Fruit fly (Drosophila melanogaster) whole organism, embryonic: ENCODE results near the gene CG9106.
A peak's percentile ranks its signal among the peaks of the same experiment; 100 is the strongest.

Experiments used
- Ada2b ChIP-seq: fragments of 200-800 bp; sonication (Bioruptor generic); IDR thresholded peaks from 2 replicates; pipeline ENCODE4 v1.3.6; 2022; ENCODE audit warnings: missing biosample characterization, missing genetic modification characterization
- CG10366 ChIP-seq: fragments of 200-800 bp; sonication (Bioruptor generic); IDR thresholded peaks from 2 replicates; pipeline ENCODE4 v1.3.6; 2022; ENCODE audit warnings: missing biosample characterization, missing genetic modification characterization
- CG10565 ChIP-seq: fragments of 200-800 bp; sonication (Bioruptor generic); optimal IDR thresholded peaks from 3 replicates; lab custom pipeline; 2016; ENCODE audit warnings: missing biosample characterization, mild to moderate bottlenecking, missing genetic modification characterization
- CG10959 ChIP-seq: fragments of 200-800 bp; sonication (Bioruptor generic); IDR thresholded peaks from 2 replicates; pipeline ENCODE4 v1.3.6; 2022; ENCODE audit warnings: missing biosample characterization, missing genetic modification characterization
- CG12391 ChIP-seq: fragments of 200-800 bp; sonication (Bioruptor generic); optimal IDR thresholded peaks from 3 replicates; lab custom pipeline; 2018; ENCODE audit warnings: missing biosample characterization, mild to moderate bottlenecking, missing genetic modification characterization, moderate library complexity
- CG13296 ChIP-seq: fragments of 200-800 bp; sonication (Bioruptor generic); optimal IDR thresholded peaks from 3 replicates; lab custom pipeline; 2018; ENCODE audit warnings: missing biosample characterization, mild to moderate bottlenecking, missing genetic modification characterization
- CG13775 ChIP-seq: fragments of 200-800 bp; sonication (Bioruptor generic); optimal IDR thresholded peaks from 3 replicates; lab custom pipeline; 2017; ENCODE audit warnings: missing biosample characterization, mild to moderate bottlenecking, missing genetic modification characterization
- CG14667 ChIP-seq: fragments of 200-800 bp; sonication (Bioruptor generic); IDR thresholded peaks from 2 replicates; pipeline ENCODE4 v1.3.6; 2022; ENCODE audit warnings: missing biosample characterization, missing genetic modification characterization
- CG15011 ChIP-seq: fragments of 200-800 bp; sonication (Bioruptor generic); optimal IDR thresholded peaks from 3 replicates; lab custom pipeline; 2018; ENCODE audit warnings: missing biosample characterization, mild to moderate bottlenecking, missing genetic modification characterization
- CG15696 ChIP-seq: fragments of 200-800 bp; sonication (Bioruptor generic); optimal IDR thresholded peaks from 2 replicates; lab custom pipeline; 2019; ENCODE audit warnings: missing biosample characterization, mild to moderate bottlenecking, missing genetic modification characterization, moderate library complexity
- CG17612 ChIP-seq: fragments of 200-800 bp; sonication (Bioruptor generic); IDR thresholded peaks from 2 replicates; pipeline ENCODE4 v1.3.6; 2022; ENCODE audit warnings: missing biosample characterization, missing genetic modification characterization
- CG17829 ChIP-seq: fragments of 200-800 bp; optimal IDR thresholded peaks from 2 replicates; lab custom pipeline; 2019; ENCODE audit warnings: missing biosample characterization, mild to moderate bottlenecking, missing genetic modification characterization, moderate library complexity
- CG18011 ChIP-seq: fragments of 200-800 bp; sonication (Bioruptor generic); optimal IDR thresholded peaks from 2 replicates; lab custom pipeline; 2017; ENCODE audit warnings: missing biosample characterization, missing genetic modification characterization, mild to moderate bottlenecking, moderate library complexity, missing genotype
- CG18599 ChIP-seq: fragments of 200-800 bp; sonication (Bioruptor generic); optimal IDR thresholded peaks from 3 replicates; lab custom pipeline; 2017; ENCODE audit warnings: missing biosample characterization, missing genetic modification characterization, mild to moderate bottlenecking, moderate library complexity, missing genetic modification reagents
- CG2116 ChIP-seq: fragments of 200-800 bp; sonication (Bioruptor generic); optimal IDR thresholded peaks from 3 replicates; lab custom pipeline; 2018; ENCODE audit warnings: missing biosample characterization, mild to moderate bottlenecking, missing genetic modification characterization
- CG2712 ChIP-seq: fragments of 200-800 bp; optimal IDR thresholded peaks from 3 replicates; lab custom pipeline; 2019; ENCODE audit warnings: missing biosample characterization, mild to moderate bottlenecking, missing genetic modification characterization, moderate library complexity
- CG34422 ChIP-seq: fragments of 200-800 bp; sonication (Bioruptor generic); IDR thresholded peaks from 3 replicates; pipeline ENCODE4 v1.3.6; 2022; ENCODE audit warnings: missing biosample characterization, missing genetic modification characterization
- CG4820 ChIP-seq: fragments of 200-800 bp; sonication (Bioruptor generic); optimal IDR thresholded peaks from 3 replicates; lab custom pipeline; 2016; ENCODE audit warnings: missing biosample characterization, missing genetic modification characterization
- CG9817 ChIP-seq: fragments of 200-800 bp; sonication (Bioruptor generic); optimal IDR thresholded peaks from 2 replicates; lab custom pipeline; 2018; ENCODE audit warnings: missing biosample characterization, mild to moderate bottlenecking, missing genetic modification characterization, moderate library complexity
- Dip2 ChIP-seq: fragments of 200-800 bp; sonication (Bioruptor generic); IDR thresholded peaks from 2 replicates; pipeline ENCODE4 v1.3.6; 2022; ENCODE audit warnings: missing biosample characterization, missing genetic modification characterization
- Dll ChIP-seq: fragments of 200-800 bp; sonication (Bioruptor generic); IDR thresholded peaks from 4 replicates; pipeline ENCODE4 v1.3.6; 2022; ENCODE audit warnings: missing biosample characterization, missing genetic modification characterization; ENCODE audit not compliant: partially characterized antibody
- Doc3 ChIP-seq: fragments of 200-800 bp; sonication (Bioruptor generic); IDR thresholded peaks from 3 replicates; pipeline ENCODE4 v1.3.6; 2022; ENCODE audit warnings: missing biosample characterization, missing genetic modification characterization; ENCODE audit not compliant: partially characterized antibody
- E2f2 ChIP-seq: fragments of 200-800 bp; sonication (Bioruptor generic); IDR thresholded peaks from 2 replicates; pipeline ENCODE4 v1.3.6; 2022; ENCODE audit warnings: missing biosample characterization, missing genetic modification characterization
- Hmr ChIP-seq: fragments of 200-800 bp; sonication (Bioruptor generic); optimal IDR thresholded peaks from 3 replicates; lab custom pipeline; 2017; ENCODE audit warnings: mild to moderate bottlenecking, missing biosample characterization, missing genetic modification reagents, missing genetic modification characterization
- MBD-R2 ChIP-seq: fragments of 200-800 bp; sonication (Bioruptor generic); IDR thresholded peaks from 2 replicates; pipeline ENCODE4 v1.3.6; 2022; ENCODE audit warnings: missing biosample characterization, missing genetic modification characterization
- MESR4 ChIP-seq: fragments of 200-800 bp; sonication (Bioruptor generic); optimal IDR thresholded peaks from 2 replicates; lab custom pipeline; 2018; ENCODE audit warnings: missing biosample characterization, mild to moderate bottlenecking, missing genetic modification characterization, moderate library complexity
- Max ChIP-seq: fragments of 200-800 bp; sonication (Bioruptor generic); optimal IDR thresholded peaks from 2 replicates; lab custom pipeline; 2016; ENCODE audit warnings: missing biosample characterization, mild to moderate bottlenecking, missing genetic modification characterization
- NfI ChIP-seq: fragments of 200-800 bp; sonication (Bioruptor generic); optimal IDR thresholded peaks from 3 replicates; lab custom pipeline; 2018; ENCODE audit warnings: missing biosample characterization, mild to moderate bottlenecking, missing genetic modification characterization, moderate library complexity
- Optix ChIP-seq: fragments of 200-800 bp; sonication (Bioruptor generic); IDR thresholded peaks from 3 replicates; pipeline ENCODE4 v1.3.6; 2022; ENCODE audit warnings: missing biosample characterization, missing genetic modification characterization
- Poxn ChIP-seq: fragments of 200-800 bp; sonication (Bioruptor generic); IDR thresholded peaks from 2 replicates; pipeline ENCODE4 v1.3.6; 2022; ENCODE audit warnings: missing biosample characterization, missing genetic modification characterization
- Sin3A ChIP-seq: fragments of >200 bp; optimal IDR thresholded peaks from 2 replicates; lab custom pipeline; 2018
- Tbp ChIP-seq: fragments of >200 bp; optimal IDR thresholded peaks from 2 replicates; lab custom pipeline; 2018; ENCODE audit warnings: missing biosample characterization, missing genetic modification characterization
- ase ChIP-seq: fragments of 200-800 bp; sonication (Bioruptor generic); IDR thresholded peaks from 3 replicates; pipeline ENCODE4 v1.3.6; 2022; ENCODE audit warnings: missing biosample characterization, missing genetic modification characterization
- bcd ChIP-seq: fragments of 200-800 bp; sonication (Bioruptor generic); optimal IDR thresholded peaks from 2 replicates; lab custom pipeline; 2017; ENCODE audit warnings: missing biosample characterization, mild to moderate bottlenecking, missing genetic modification characterization
- caup ChIP-seq: fragments of 200-800 bp; sonication (Bioruptor generic); optimal IDR thresholded peaks from 3 replicates; lab custom pipeline; 2017; ENCODE audit warnings: missing biosample characterization, mild to moderate bottlenecking, missing genetic modification characterization, moderate library complexity; ENCODE audit not compliant: severe bottlenecking
- dati ChIP-seq: fragments of 200-800 bp; sonication (Bioruptor generic); IDR thresholded peaks from 2 replicates; pipeline ENCODE4 v1.3.6; 2022; ENCODE audit warnings: missing biosample characterization, missing genetic modification characterization
- ewg ChIP-seq: fragments of 200-800 bp; sonication (Bioruptor generic); optimal IDR thresholded peaks from 3 replicates; lab custom pipeline; 2017; ENCODE audit warnings: mild to moderate bottlenecking, missing biosample characterization, missing genetic modification reagents, missing genetic modification characterization
- fru ChIP-seq: fragments of >200 bp; optimal IDR thresholded peaks from 2 replicates; lab custom pipeline; 2017
- gem ChIP-seq: fragments of 200-800 bp; sonication (Bioruptor generic); optimal IDR thresholded peaks from 2 replicates; lab custom pipeline; 2019; ENCODE audit warnings: missing biosample characterization, mild to moderate bottlenecking, missing genetic modification characterization, moderate library complexity
- h ChIP-seq: fragments of >200 bp; optimal IDR thresholded peaks from 2 replicates; lab custom pipeline; 2017
- her ChIP-seq: fragments of 200-800 bp; sonication (Bioruptor generic); optimal IDR thresholded peaks from 2 replicates; lab custom pipeline; 2016; ENCODE audit warnings: missing biosample characterization, missing genetic modification characterization
- kah ChIP-seq: fragments of 200-800 bp; sonication (Bioruptor generic); optimal IDR thresholded peaks from 2 replicates; lab custom pipeline; 2018; ENCODE audit warnings: missing biosample characterization, mild to moderate bottlenecking, missing genetic modification characterization
- pan ChIP-seq, 4 experiments: fragments of >200 bp in 3 of 4; fragments of 200-800 bp in 1 of 4; sonication (Bioruptor generic) in 1 of 4; optimal IDR thresholded peaks in 3 of 4; IDR thresholded peaks in 1 of 4; 2 replicates each; pipeline versions ENCODE4 v1.3.6 to Lab custom; 2017 to 2022; ENCODE audit warnings: missing biosample characterization in 2 of 4, missing genetic modification characterization in 2 of 4, mixed read lengths in 1 of 4
- pho ChIP-seq: fragments of 200-800 bp; sonication (Bioruptor generic); optimal IDR thresholded peaks from 2 replicates; lab custom pipeline; 2016; ENCODE audit warnings: missing biosample characterization, missing genetic modification characterization
- sob ChIP-seq: fragments of 200-800 bp; sonication (Bioruptor generic); IDR thresholded peaks from 2 replicates; pipeline ENCODE4 v1.3.6; 2022; ENCODE audit warnings: missing biosample characterization, missing genetic modification characterization
- tap ChIP-seq: fragments of 200-800 bp; optimal IDR thresholded peaks from 3 replicates; lab custom pipeline; 2019; ENCODE audit warnings: missing biosample characterization, mild to moderate bottlenecking, missing genetic modification characterization, moderate library complexity
- tgo ChIP-seq: fragments of 200-800 bp; sonication (Bioruptor generic); IDR thresholded peaks from 3 replicates; pipeline ENCODE4 v1.3.6; 2022; ENCODE audit warnings: missing biosample characterization, missing genetic modification characterization
- tup ChIP-seq: fragments of 200-800 bp; sonication (Bioruptor generic); optimal IDR thresholded peaks from 2 replicates; lab custom pipeline; 2016; ENCODE audit warnings: missing biosample characterization, mild to moderate bottlenecking, missing genetic modification characterization, moderate library complexity
- wek ChIP-seq: fragments of 200-800 bp; sonication (Bioruptor generic); optimal IDR thresholded peaks from 3 replicates; lab custom pipeline; 2018; ENCODE audit warnings: missing biosample characterization, mild to moderate bottlenecking, missing genetic modification characterization, moderate library complexity
- z ChIP-seq: fragments of 200-800 bp; sonication (Bioruptor generic); IDR thresholded peaks from 3 replicates; pipeline ENCODE4 v1.3.6; 2022; ENCODE audit warnings: missing biosample characterization, missing genetic modification characterization
- zen ChIP-seq: fragments of 200-800 bp; sonication (Bioruptor generic); optimal IDR thresholded peaks from 3 replicates; lab custom pipeline; 2018; ENCODE audit warnings: missing biosample characterization, mild to moderate bottlenecking, missing genetic modification characterization, moderate library complexity

The CG9106 gene

DNA sequence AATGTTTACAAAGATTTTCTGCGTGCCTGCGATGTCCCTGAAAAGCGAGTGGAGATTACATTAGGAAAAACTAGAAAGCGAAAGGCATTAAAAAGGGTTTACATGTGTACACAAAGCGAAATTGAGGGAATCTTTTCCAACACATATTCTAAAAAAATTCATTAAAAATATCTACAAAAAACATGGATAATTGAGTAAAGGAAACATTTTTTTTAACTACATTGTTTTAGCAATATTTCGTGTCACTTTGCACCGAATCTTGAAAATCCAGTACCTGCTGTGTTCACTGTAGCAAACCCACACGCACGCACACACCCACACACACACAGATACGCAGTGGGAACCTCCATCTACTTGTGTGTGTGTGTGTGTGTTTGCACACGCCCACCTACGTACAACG lies 32.0 kb upstream of the CG9106 start (continued):
- TF ChIP-seq CG18011 (GFP tag; lab: Kevin White, UChicago) (no peak), pho (GFP tag; lab: Kevin White, UChicago) (peak; percentile 37), CG13775 (GFP tag; lab: Kevin White, UChicago) (peak; percentile 20), CG15696 (tag; lab: Kevin White, UChicago) (no peak), kah (GFP tag; lab: Kevin White, UChicago) (no peak), Doc3 (GFP tag; lab: Robert Waterston, UW) (no peak), MBD-R2 (GFP tag; lab: Robert Waterston, UW) (0 out of 2 replicates have a peak, but pooled peaks have one; percentile 24), Sin3A (lab: Kevin White, UChicago) (no peak), tgo (GFP tag; lab: Robert Waterston, UW) (peak; percentile 27; the same call in 1 of the 3 replicates), z (GFP tag; lab: Robert Waterston, UW) (no peak), caup (GFP tag; lab: Kevin White, UChicago) (peak; percentile 27), CG4820 (no peak), Max (GFP tag; lab: Kevin White, UChicago) (no peak), CG9817 (no peak), h (lab: Kevin White, UChicago) (no peak), pan (optimal IDR thresholded peaks at IDR 0.05; lab: Kevin White, UChicago) (no peak), pan (GFP tag; optimal IDR thresholded peaks at IDR 0.05 in 1 of 2, IDR thresholded peaks at IDR 0.05 in 1 of 2) (peak in 1 of 2 experiments; percentile 46), CG13296 (GFP tag; lab: Kevin White, UChicago) (no peak), CG2712 (tag; lab: Kevin White, UChicago) (no peak), E2f2 (peak; percentile 33; the same call in 1 of the 2 replicates), Poxn (GFP tag; lab: Robert Waterston, UW) (no peak), Ada2b (peak; percentile 25; the same call in 1 of the 2 replicates), CG10565 (GFP tag; lab: Kevin White, UChicago) (no peak), CG10959 (GFP tag; lab: Robert Waterston, UW) (no peak), Dip2 (no peak), Optix (GFP tag; lab: Robert Waterston, UW) (no peak), CG2116 (GFP tag; lab: Kevin White, UChicago) (no peak), wek (GFP tag; lab: Kevin White, UChicago) (no peak), her (GFP tag; lab: Kevin White, UChicago) (no peak), CG15011 (GFP tag; lab: Kevin White, UChicago) (no peak), ase (GFP tag; lab: Robert Waterston, UW) (no peak), CG17829 (tag; lab: Kevin White, UChicago) (no peak), fru (lab: Kevin White, UChicago) (no peak), ewg (GFP tag; lab: Kevin White, UChicago) (no peak), zen (tag; lab: Kevin White, UChicago) (no peak), NfI (GFP tag; lab: Kevin White, UChicago) (no peak), Tbp (GFP tag; lab: Kevin White, UChicago) (no peak), MESR4 (GFP tag; lab: Kevin White, UChicago) (no peak), Dll (GFP tag; lab: Robert Waterston, UW) (no peak), CG14667 (GFP tag; lab: Robert Waterston, UW) (no peak), bcd (GFP tag; lab: Kevin White, UChicago) (no peak), CG34422 (no peak), CG10366 (peak; percentile 22; the same call in 1 of the 2 replicates), CG12391 (tag; lab: Kevin White, UChicago) (no peak), tup (GFP tag; lab: Kevin White, UChicago) (no peak), tap (no peak), dati (GFP tag; lab: Robert Waterston, UW) (no peak), Hmr (GFP tag; lab: Kevin White, UChicago) (peak; percentile 57), sob (GFP tag; lab: Robert Waterston, UW) (0 out of 2 replicates have a peak, but pooled peaks have one; percentile 50), gem (tag; lab: Kevin White, UChicago) (peak; percentile 47), CG18599 (GFP tag; lab: Kevin White, UChicago) (peak; percentile 79), CG17612 (GFP tag; lab: Robert Waterston, UW) (no peak)
